Worm (Caenorhabditis elegans) whole organism, L3 larva: ENCODE measurements around the gene F21A3.11.

Experiments
- pha-4 ChIP-seq: fragments of 150-350 bp; optimal IDR thresholded peaks from 2 replicates; lab custom pipeline; 2014; ENCODE audit warnings: missing biosample characterization, missing genetic modification reagents, missing genetic modification characterization
- zag-1 ChIP-seq: fragments of 150-350 bp; optimal IDR thresholded peaks from 2 replicates; lab custom pipeline; 2014; ENCODE audit warnings: missing biosample characterization, missing genetic modification characterization

- TF ChIP-seq pha-4 (tag; lab: Kevin White, UChicago) (no peak), zag-1 (tag; lab: Kevin White, UChicago) (no peak)
These were observed 3.9 kb downstream of the F21A3.11 start, which contains the start of gene srh-276 for ce11 chrV:15529069-15529468.
